Fruit fly (Drosophila melanogaster) whole organism, prepupa: Measurements from ENCODE around the gene Socs16D.
A peak's percentile ranks its signal among the peaks of the same experiment; 100 is the strongest.

Experiments
- CG10631 ChIP-seq: fragments of 200-800 bp; sonication (Bioruptor generic); optimal IDR thresholded peaks from 2 replicates; lab custom pipeline; 2016; ENCODE audit warnings: missing biosample characterization, missing genetic modification characterization
- CG10669 ChIP-seq: fragments of 200-800 bp; sonication (Bioruptor generic); optimal IDR thresholded peaks from 3 replicates; lab custom pipeline; 2018; ENCODE audit warnings: missing biosample characterization, mild to moderate bottlenecking, missing genetic modification characterization, moderate library complexity
- CG11902 ChIP-seq: fragments of 200-800 bp; sonication (Bioruptor generic); optimal IDR thresholded peaks from 3 replicates; lab custom pipeline; 2016; ENCODE audit warnings: missing biosample characterization, missing genetic modification characterization
- CG15336 ChIP-seq: fragments of 200-800 bp; sonication (Bioruptor generic); IDR thresholded peaks from 2 replicates; pipeline ENCODE4 v1.3.6; 2022; ENCODE audit warnings: missing biosample characterization, missing genetic modification characterization
- CG1621 ChIP-seq: fragments of 200-800 bp; sonication (Bioruptor generic); optimal IDR thresholded peaks from 3 replicates; lab custom pipeline; 2018; ENCODE audit warnings: missing biosample characterization, mild to moderate bottlenecking, missing genetic modification characterization
- CG16779 ChIP-seq: fragments of 200-800 bp; sonication (Bioruptor generic); optimal IDR thresholded peaks from 3 replicates; lab custom pipeline; 2017; ENCODE audit warnings: missing biosample characterization, mild to moderate bottlenecking, missing genetic modification characterization
- CG3032 ChIP-seq: fragments of 200-800 bp; optimal IDR thresholded peaks from 2 replicates; lab custom pipeline; 2019; ENCODE audit warnings: missing biosample characterization, mild to moderate bottlenecking, missing genetic modification characterization, moderate library complexity
- CG31627 ChIP-seq: fragments of 200-800 bp; sonication (Bioruptor generic); optimal IDR thresholded peaks from 3 replicates; lab custom pipeline; 2016; ENCODE audit warnings: missing biosample characterization, missing genetic modification characterization
- CG32006 ChIP-seq: fragments of 200-800 bp; sonication (Bioruptor generic); optimal IDR thresholded peaks from 3 replicates; lab custom pipeline; 2017; ENCODE audit warnings: missing biosample characterization, mild to moderate bottlenecking, missing genetic modification characterization
- CG34406 ChIP-seq: fragments of 200-800 bp; sonication (Bioruptor generic); optimal IDR thresholded peaks from 3 replicates; lab custom pipeline; 2016; ENCODE audit warnings: missing biosample characterization, missing genetic modification characterization
- CG3919 ChIP-seq: fragments of 200-800 bp; sonication (Bioruptor generic); optimal IDR thresholded peaks from 3 replicates; lab custom pipeline; 2016; ENCODE audit warnings: missing biosample characterization, missing genetic modification characterization
- CG4318 ChIP-seq: fragments of 200-800 bp; sonication (Bioruptor generic); optimal IDR thresholded peaks from 3 replicates; lab custom pipeline; 2017; ENCODE audit warnings: missing biosample characterization, mild to moderate bottlenecking, missing genetic modification characterization
- CG6163 ChIP-seq: fragments of 200-800 bp; sonication (Bioruptor generic); IDR thresholded peaks from 3 replicates; pipeline ENCODE4 v1.3.6; 2022; ENCODE audit warnings: missing biosample characterization, missing genetic modification characterization
- CG6276 ChIP-seq: fragments of 200-800 bp; sonication (Bioruptor generic); optimal IDR thresholded peaks from 2 replicates; lab custom pipeline; 2017; ENCODE audit warnings: missing biosample characterization, mild to moderate bottlenecking, missing genetic modification characterization
- CG6792 ChIP-seq: fragments of 200-800 bp; sonication (Bioruptor generic); optimal IDR thresholded peaks from 3 replicates; lab custom pipeline; 2016; ENCODE audit warnings: missing biosample characterization, missing genetic modification characterization
- CG6808 ChIP-seq: fragments of 200-800 bp; sonication (Bioruptor generic); optimal IDR thresholded peaks from 3 replicates; lab custom pipeline; 2017; ENCODE audit warnings: missing biosample characterization, missing genetic modification characterization, mild to moderate bottlenecking, moderate library complexity, missing genetic modification reagents
- CG6854 ChIP-seq: fragments of 200-800 bp; sonication (Bioruptor generic); optimal IDR thresholded peaks from 2 replicates; lab custom pipeline; 2017; ENCODE audit warnings: missing biosample characterization, mild to moderate bottlenecking, missing genetic modification characterization
- CG7368 ChIP-seq: fragments of 200-800 bp; sonication (Bioruptor generic); optimal IDR thresholded peaks from 3 replicates; lab custom pipeline; 2016; ENCODE audit warnings: missing biosample characterization, missing genetic modification characterization
- CG8119 ChIP-seq: fragments of 200-800 bp; sonication (Bioruptor generic); IDR thresholded peaks from 3 replicates; pipeline ENCODE4 v1.3.6; 2022; ENCODE audit warnings: missing biosample characterization, missing genetic modification characterization
- CG8319 ChIP-seq: fragments of 200-800 bp; sonication (Bioruptor generic); optimal IDR thresholded peaks from 3 replicates; lab custom pipeline; 2016; ENCODE audit warnings: missing biosample characterization, missing genetic modification characterization
- CG8632 ChIP-seq: fragments of 200-800 bp; sonication (Bioruptor generic); optimal IDR thresholded peaks from 3 replicates; lab custom pipeline; 2016; ENCODE audit warnings: missing biosample characterization, missing genetic modification characterization
- CG9139 ChIP-seq: fragments of 200-800 bp; sonication (Bioruptor generic); optimal IDR thresholded peaks from 3 replicates; lab custom pipeline; 2017; ENCODE audit warnings: missing biosample characterization, mild to moderate bottlenecking, missing genetic modification characterization
- Eip75B ChIP-seq: fragments of 200-800 bp; sonication (Bioruptor generic); optimal IDR thresholded peaks from 3 replicates; lab custom pipeline; 2016; ENCODE audit warnings: missing biosample characterization, missing genetic modification characterization
- Eip78C ChIP-seq: fragments of 200-800 bp; sonication (Bioruptor generic); peaks from one replicate; lab custom pipeline; 2016; ENCODE audit warnings: missing biosample characterization, missing genetic modification characterization
- Eip93F ChIP-seq: fragments of 200-800 bp; sonication (Bioruptor generic); optimal IDR thresholded peaks from 2 replicates; lab custom pipeline; 2016; ENCODE audit warnings: missing biosample characterization, mild to moderate bottlenecking, missing genetic modification characterization
- Ets21C ChIP-seq: fragments of 200-800 bp; sonication (Bioruptor generic); optimal IDR thresholded peaks from 3 replicates; lab custom pipeline; 2016; ENCODE audit warnings: missing biosample characterization, missing genetic modification characterization
- Ets96B ChIP-seq: fragments of 200-800 bp; optimal IDR thresholded peaks from 2 replicates; lab custom pipeline; 2019; ENCODE audit warnings: missing biosample characterization, mild to moderate bottlenecking, missing genetic modification characterization, moderate library complexity
- Gug ChIP-seq: fragments of 200-800 bp; sonication (Bioruptor generic); IDR thresholded peaks from 2 replicates; pipeline ENCODE4 v1.3.6; 2022; ENCODE audit warnings: missing biosample characterization, missing genetic modification characterization
- Hr38 ChIP-seq: sonication (Bioruptor generic); optimal IDR thresholded peaks from 2 replicates; lab custom pipeline; 2016; ENCODE audit warnings: missing biosample characterization, missing genetic modification characterization
- Hr39 ChIP-seq: fragments of 200-800 bp; sonication (Bioruptor generic); optimal IDR thresholded peaks from 2 replicates; lab custom pipeline; 2016; ENCODE audit warnings: missing biosample characterization, missing genetic modification characterization
- Lpt ChIP-seq: fragments of 200-800 bp; sonication (Bioruptor generic); optimal IDR thresholded peaks from 3 replicates; lab custom pipeline; 2016; ENCODE audit warnings: missing biosample characterization, missing genetic modification characterization
- Met ChIP-seq: fragments of 200-800 bp; sonication (Bioruptor generic); optimal IDR thresholded peaks from 3 replicates; lab custom pipeline; 2016; ENCODE audit warnings: missing biosample characterization, missing genetic modification characterization
- Smox ChIP-seq: fragments of 200-800 bp; sonication (Bioruptor generic); optimal IDR thresholded peaks from 3 replicates; lab custom pipeline; 2016; ENCODE audit warnings: missing biosample characterization, missing genetic modification characterization
- Sox102F ChIP-seq: fragments of 200-800 bp; sonication (Bioruptor generic); optimal IDR thresholded peaks from 2 replicates; lab custom pipeline; 2016; ENCODE audit warnings: missing biosample characterization, mild to moderate bottlenecking, missing genetic modification characterization
- Sox14 ChIP-seq: fragments of 200-800 bp; sonication (Bioruptor generic); optimal IDR thresholded peaks from 3 replicates; lab custom pipeline; 2016; ENCODE audit warnings: missing biosample characterization, missing genetic modification characterization
- Sox15 ChIP-seq: fragments of 200-800 bp; sonication (Bioruptor generic); optimal IDR thresholded peaks from 3 replicates; lab custom pipeline; 2016; ENCODE audit warnings: missing biosample characterization, missing genetic modification characterization
- acj6 ChIP-seq: fragments of 200-800 bp; sonication (Bioruptor generic); optimal IDR thresholded peaks from 3 replicates; lab custom pipeline; 2016; ENCODE audit warnings: missing biosample characterization, missing genetic modification characterization
- cyc ChIP-seq: fragments of 200-800 bp; sonication (Bioruptor generic); optimal IDR thresholded peaks from 3 replicates; lab custom pipeline; 2016; ENCODE audit warnings: missing biosample characterization, missing genetic modification characterization
- dac ChIP-seq: fragments of 200-800 bp; sonication (Bioruptor generic); optimal IDR thresholded peaks from 2 replicates; lab custom pipeline; 2017; ENCODE audit warnings: missing biosample characterization, mild to moderate bottlenecking, missing genetic modification characterization
- dsx ChIP-seq: fragments of 200-800 bp; optimal IDR thresholded peaks from 3 replicates; lab custom pipeline; 2019; ENCODE audit warnings: missing biosample characterization, mild to moderate bottlenecking, missing genetic modification characterization, moderate library complexity; ENCODE audit not compliant: poor library complexity, severe bottlenecking
- esn ChIP-seq: fragments of 200-800 bp; sonication (Bioruptor generic); optimal IDR thresholded peaks from 2 replicates; lab custom pipeline; 2016; ENCODE audit warnings: missing biosample characterization, mild to moderate bottlenecking, missing genetic modification characterization, moderate library complexity
- fd59A ChIP-seq: fragments of 200-800 bp; sonication (Bioruptor generic); optimal IDR thresholded peaks from 2 replicates; lab custom pipeline; 2017; ENCODE audit warnings: missing biosample characterization, mild to moderate bottlenecking, missing genetic modification characterization, missing genetic modification reagents
- fd85E ChIP-seq: fragments of 200-800 bp; sonication (Bioruptor generic); optimal IDR thresholded peaks from 3 replicates; lab custom pipeline; 2016; ENCODE audit warnings: missing biosample characterization, missing genetic modification characterization
- lz ChIP-seq: fragments of 200-800 bp; sonication (Bioruptor generic); optimal IDR thresholded peaks from 3 replicates; lab custom pipeline; 2016; ENCODE audit warnings: missing biosample characterization, missing genetic modification characterization
- pdm3 ChIP-seq: fragments of 200-800 bp; sonication (Bioruptor generic); optimal IDR thresholded peaks from 3 replicates; lab custom pipeline; 2016; ENCODE audit warnings: missing biosample characterization, missing genetic modification characterization
- svp ChIP-seq: fragments of 200-800 bp; sonication (Bioruptor generic); peaks from one replicate; lab custom pipeline; 2016; ENCODE audit warnings: missing biosample characterization, missing genetic modification characterization
- topi ChIP-seq: fragments of 200-800 bp; sonication (Bioruptor generic); optimal IDR thresholded peaks from 3 replicates; lab custom pipeline; 2016; ENCODE audit warnings: missing biosample characterization, missing genetic modification characterization
- vri ChIP-seq: fragments of 200-800 bp; sonication (Bioruptor generic); optimal IDR thresholded peaks from 3 replicates; lab custom pipeline; 2016; ENCODE audit warnings: missing biosample characterization, mild to moderate bottlenecking, missing genetic modification characterization

Socs16D gene

DNA sequence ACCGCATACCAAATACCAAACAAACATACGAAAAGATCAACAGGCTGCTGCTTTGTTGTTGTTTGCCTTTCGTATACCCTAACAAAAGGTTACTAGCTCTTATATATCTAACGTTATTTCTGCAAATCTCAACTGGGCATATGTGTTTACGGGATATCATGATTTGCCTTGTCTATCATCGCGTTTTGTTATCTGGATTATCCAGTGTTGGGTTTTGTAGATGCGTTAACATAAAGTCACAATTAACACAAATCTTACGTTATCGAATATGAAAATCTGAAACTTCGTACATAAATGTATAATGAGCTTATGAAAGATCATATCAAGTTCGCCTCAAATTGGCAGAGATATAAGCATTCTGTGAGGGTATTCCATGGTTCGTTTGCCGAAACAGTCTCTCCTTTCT is 2.9 kb upstream of the Socs16D start (continued):
- TF ChIP-seq fd85E (GFP tag; lab: Kevin White, UChicago) (no peak), CG4318 (peak; percentile 41), Sox14 (GFP tag; lab: Kevin White, UChicago) (peak; percentile 50), CG8319 (GFP tag; lab: Kevin White, UChicago) (no peak), CG8632 (GFP tag; lab: Kevin White, UChicago) (peak; percentile 23), Lpt (GFP tag; lab: Kevin White, UChicago) (no peak), lz (GFP tag; lab: Kevin White, UChicago) (peak; percentile 63), CG8119 (GFP tag; lab: Robert Waterston, UW) (0 out of 3 replicates have a peak, but pooled peaks have one; percentile 26), vri (GFP tag; lab: Kevin White, UChicago) (no peak), Ets21C (GFP tag; lab: Kevin White, UChicago) (peak; percentile 11), Hr39 (GFP tag; lab: Kevin White, UChicago) (peak; percentile 48), Hr38 (no peak), Ets96B (tag; lab: Kevin White, UChicago) (peak; percentile 63), CG6792 (GFP tag; lab: Kevin White, UChicago) (peak; percentile 42), svp (GFP tag; lab: Kevin White, UChicago) (peak; percentile 89), Gug (GFP tag; lab: Robert Waterston, UW) (no peak), CG6854 (GFP tag; lab: Kevin White, UChicago) (no peak), CG3919 (GFP tag; lab: Kevin White, UChicago) (peak; percentile 43), CG7368 (no peak)

DNA sequence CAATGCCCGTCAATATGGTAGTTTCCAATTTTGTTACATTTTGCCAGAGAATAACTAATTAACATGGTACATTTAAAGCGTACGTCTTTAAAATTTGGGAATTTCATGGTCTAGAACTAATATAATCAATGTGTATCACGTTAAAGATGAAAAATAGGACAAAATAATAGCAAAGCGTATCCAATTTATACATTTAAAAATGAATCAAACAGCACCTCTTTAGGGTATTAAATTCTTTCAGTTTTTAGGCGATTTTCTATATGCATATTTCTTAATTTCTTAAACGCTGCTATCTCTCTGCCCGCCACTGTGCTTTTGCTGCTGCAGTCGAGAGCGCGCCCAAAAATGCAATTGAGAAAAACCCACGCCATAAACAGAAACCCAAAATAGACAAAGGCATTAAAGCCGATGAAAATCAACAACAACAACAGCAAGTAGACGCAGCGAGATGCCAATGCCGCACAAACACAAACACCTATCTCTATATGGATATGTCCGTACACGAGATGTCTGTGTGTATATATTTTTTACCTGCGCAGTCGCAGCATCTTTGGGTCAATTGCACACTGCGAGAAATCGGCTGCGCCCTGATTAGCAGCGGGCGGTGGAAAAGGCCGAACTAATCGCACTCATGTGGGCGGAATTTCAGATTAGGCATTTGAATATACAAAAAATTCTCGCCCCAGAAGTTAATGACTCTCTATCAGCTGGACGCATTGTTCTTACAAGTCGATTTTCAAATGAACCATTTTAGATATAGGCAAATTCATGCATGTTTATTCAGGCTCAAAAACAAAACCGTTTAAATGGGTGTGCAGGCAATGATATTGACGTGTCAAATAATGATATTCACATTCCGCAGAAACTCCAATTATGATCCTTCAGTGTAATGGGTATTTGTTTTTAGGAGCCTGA is 2.0 kb upstream of the Socs16D start:
- TF ChIP-seq cyc (peak; percentile 10), Met (peak; percentile 52), CG11902 (GFP tag; lab: Kevin White, UChicago) (peak; percentile 15), esn (peak; percentile 41), CG10669 (GFP tag; lab: Kevin White, UChicago) (peak; percentile 49), CG6792 (GFP tag; lab: Kevin White, UChicago) (peak; percentile 58), dac (GFP tag; lab: Kevin White, UChicago) (peak; percentile 65), CG10631 (GFP tag; lab: Kevin White, UChicago) (peak; percentile 35), CG31627 (peak; percentile 21), topi (GFP tag; lab: Kevin White, UChicago) (peak; percentile 60), CG9139 (no peak), Sox14 (GFP tag; lab: Kevin White, UChicago) (peak; percentile 46), Hr38 (no peak), CG32006 (GFP tag; lab: Kevin White, UChicago) (peak; percentile 82), CG8319 (GFP tag; lab: Kevin White, UChicago) (peak; percentile 3), CG16779 (peak; percentile 50), Eip93F (no peak), Sox102F (GFP tag; lab: Kevin White, UChicago) (peak; percentile 28), CG1621 (peak; percentile 37), CG15336 (GFP tag; lab: Robert Waterston, UW) (peak; percentile 80), Eip78C (GFP tag; lab: Kevin White, UChicago) (peak; percentile 95), acj6 (GFP tag; lab: Kevin White, UChicago) (peak; percentile 30), CG6163 (GFP tag; lab: Robert Waterston, UW) (peak; percentile 15), CG3032 (tag; lab: Kevin White, UChicago) (peak; percentile 58), Eip75B (peak; percentile 39), CG8119 (GFP tag; lab: Robert Waterston, UW) (peak; percentile 77), CG6854 (GFP tag; lab: Kevin White, UChicago) (no peak), dsx (GFP tag; lab: Kevin White, UChicago) (peak; percentile 47), Smox (GFP tag; lab: Kevin White, UChicago) (peak; percentile 26), CG6808 (peak; percentile 65), fd59A (peak; percentile 45), CG8632 (GFP tag; lab: Kevin White, UChicago) (peak; percentile 54), CG34406 (GFP tag; lab: Kevin White, UChicago) (peak; percentile 43), CG6276 (GFP tag; lab: Kevin White, UChicago) (peak; percentile 81), Sox15 (peak; percentile 47), pdm3 (peak; percentile 34)
